Worm (Caenorhabditis elegans) whole organism, L3 larva: Measurements from ENCODE around the gene col-12.

ENCODE experiments used
- lin-39 ChIP-seq: fragments of 150-350 bp; optimal IDR thresholded peaks from 2 replicates; lab custom pipeline; 2018; ENCODE audit warnings: missing biosample characterization, missing genetic modification reagents, missing genetic modification characterization
- nhr-76 ChIP-seq: fragments of 150-350 bp; sonication (generic microtip); optimal IDR thresholded peaks from 5 replicates; lab custom pipeline; 2014; ENCODE audit warnings: missing biosample characterization, missing genetic modification characterization
- nhr-77 ChIP-seq: fragments of 150-350 bp; optimal IDR thresholded peaks from 2 replicates; lab custom pipeline; 2014; ENCODE audit warnings: missing biosample characterization, missing genetic modification characterization
- snpc-4 ChIP-seq: fragments of 150-350 bp; optimal IDR thresholded peaks from 2 replicates; lab custom pipeline; 2014; ENCODE audit warnings: missing biosample characterization, missing genetic modification characterization
- ztf-11 ChIP-seq: fragments of 150-350 bp; optimal IDR thresholded peaks from 2 replicates; lab custom pipeline; 2014; ENCODE audit warnings: missing biosample characterization, missing genetic modification characterization

ce11 chrV:10466607-10467092 lies 41.7 kb upstream of the col-12 start:
- TF ChIP-seq snpc-4 (tag; lab: Kevin White, UChicago): peak; percentile 70
- TF ChIP-seq ztf-11 (tag; lab: Kevin White, UChicago): no peak
- no peak for TF ChIP-seq nhr-77
- peak; percentile 94 for TF ChIP-seq lin-39 (tag; lab: Kevin White, UChicago)
- peak; percentile 65 for TF ChIP-seq nhr-76 (tag; lab: Kevin White, UChicago)
